Worm (Caenorhabditis elegans): Measurements from ENCODE around the gene T23E1.3.

DNA sequence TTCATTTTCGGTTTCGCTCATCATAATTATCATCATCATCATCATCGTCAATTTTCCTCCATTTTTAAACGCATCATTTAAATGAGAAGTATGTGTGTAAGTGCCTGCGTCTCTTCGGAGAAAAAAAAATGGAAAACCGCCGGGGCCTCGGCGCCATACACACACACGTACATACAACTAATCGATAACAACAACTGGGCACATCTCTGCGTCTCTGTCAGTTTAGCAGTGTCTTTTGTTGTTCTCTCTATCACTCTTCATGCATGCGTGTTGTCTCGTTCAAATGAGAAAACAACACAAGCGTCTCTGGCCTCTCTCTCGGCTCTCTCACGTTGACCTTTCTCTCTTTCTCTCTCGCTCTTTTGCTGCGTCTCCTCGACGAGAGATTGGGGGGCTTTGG is 15.1 kb downstream of the T23E1.3 start:
- no peak for TF ChIP-seq klf-2 (GFP tag; conservative IDR thresholded peaks at IDR 0.05)
- peak; percentile 96 for TF ChIP-seq T22C8.4 (GFP tag; IDR thresholded peaks at IDR 0.05)
- no peak for TF ChIP-seq ztf-29 (GFP tag; IDR thresholded peaks at IDR 0.05)
- no peak for TF ChIP-seq ref-1 (GFP tag; conservative IDR thresholded peaks at IDR 0.05)

Data from whole organism, midembryonic.